Fruit fly (Drosophila melanogaster) whole organism, embryonic: ENCODE data around the gene bor.

ENCODE experiments used
- Blimp-1 ChIP-seq: fragments of 200-800 bp; sonication (Bioruptor generic); optimal IDR thresholded peaks from 3 replicates; lab custom pipeline; 2018; ENCODE audit warnings: missing biosample characterization, missing genetic modification characterization, mild to moderate bottlenecking, moderate library complexity, missing genetic modification reagents
- CG10209 ChIP-seq: fragments of 200-800 bp; sonication (Bioruptor generic); optimal IDR thresholded peaks from 3 replicates; lab custom pipeline; 2017; ENCODE audit warnings: missing biosample characterization, mild to moderate bottlenecking, missing genetic modification characterization, missing genetic modification reagents
- CG1024 ChIP-seq: fragments of 200-800 bp; sonication (Bioruptor generic); IDR thresholded peaks from 2 replicates; pipeline ENCODE4 v1.3.6; 2022; ENCODE audit warnings: missing biosample characterization, missing genetic modification characterization
- CG12155 ChIP-seq: fragments of 200-800 bp; sonication (Bioruptor generic); optimal IDR thresholded peaks from 3 replicates; lab custom pipeline; 2016; ENCODE audit warnings: missing biosample characterization, missing genetic modification characterization
- CG12659 ChIP-seq: fragments of 200-800 bp; sonication (Bioruptor generic); optimal IDR thresholded peaks from 3 replicates; lab custom pipeline; 2017; ENCODE audit warnings: mild to moderate bottlenecking, missing biosample characterization, missing genetic modification reagents, missing genetic modification characterization
- CG13287 ChIP-seq: fragments of 200-800 bp; sonication (Bioruptor generic); IDR thresholded peaks from 2 replicates; pipeline ENCODE4 v1.3.6; 2022; ENCODE audit warnings: missing biosample characterization, missing genetic modification characterization; ENCODE audit not compliant: partially characterized antibody
- CG13775 ChIP-seq: fragments of 200-800 bp; sonication (Bioruptor generic); optimal IDR thresholded peaks from 3 replicates; lab custom pipeline; 2017; ENCODE audit warnings: missing biosample characterization, mild to moderate bottlenecking, missing genetic modification characterization
- CG15073 ChIP-seq: fragments of 200-800 bp; sonication (Bioruptor generic); optimal IDR thresholded peaks from 2 replicates; lab custom pipeline; 2016; ENCODE audit warnings: missing biosample characterization, missing genetic modification characterization
- CG1529 ChIP-seq: fragments of 200-800 bp; sonication (Bioruptor generic); optimal IDR thresholded peaks from 3 replicates; lab custom pipeline; 2018; ENCODE audit warnings: missing biosample characterization, missing genetic modification characterization
- CG1603 ChIP-seq: fragments of 200-800 bp; sonication (Bioruptor generic); optimal IDR thresholded peaks from 2 replicates; lab custom pipeline; 2019; ENCODE audit warnings: missing biosample characterization, mild to moderate bottlenecking, missing genetic modification characterization, moderate library complexity
- CG16813 ChIP-seq: fragments of 200-800 bp; sonication (Bioruptor generic); IDR thresholded peaks from 3 replicates; pipeline ENCODE4 v1.3.6; 2022; ENCODE audit warnings: missing biosample characterization, missing genetic modification characterization; ENCODE audit not compliant: partially characterized antibody
- CG2678 ChIP-seq: fragments of 200-800 bp; sonication (Bioruptor generic); optimal IDR thresholded peaks from 3 replicates; lab custom pipeline; 2019; ENCODE audit warnings: missing biosample characterization, mild to moderate bottlenecking, missing genetic modification characterization, moderate library complexity
- CG32532 ChIP-seq: fragments of 200-800 bp; sonication (Bioruptor generic); IDR thresholded peaks from 2 replicates; pipeline ENCODE4 v1.3.6; 2022; ENCODE audit warnings: missing biosample characterization, missing genetic modification characterization
- CG3847 ChIP-seq: fragments of 200-800 bp; sonication (Bioruptor generic); IDR thresholded peaks from 2 replicates; pipeline ENCODE4 v1.3.6; 2022; ENCODE audit warnings: missing biosample characterization, missing genetic modification characterization
- CG4730 ChIP-seq: fragments of 200-800 bp; sonication (Bioruptor generic); IDR thresholded peaks from 2 replicates; pipeline ENCODE4 v1.3.6; 2022; ENCODE audit warnings: missing biosample characterization, missing genetic modification characterization
- CG5245 ChIP-seq: fragments of 200-800 bp; sonication (Bioruptor generic); optimal IDR thresholded peaks from 3 replicates; lab custom pipeline; 2016; ENCODE audit warnings: missing biosample characterization, missing genetic modification characterization
- CG5953 ChIP-seq: fragments of 200-800 bp; sonication (Bioruptor generic); IDR thresholded peaks from 2 replicates; pipeline ENCODE4 v1.3.6; 2022; ENCODE audit warnings: missing biosample characterization, missing genetic modification characterization
- CG6683 ChIP-seq: fragments of 200-800 bp; sonication (Bioruptor generic); optimal IDR thresholded peaks from 2 replicates; lab custom pipeline; 2017; ENCODE audit warnings: missing biosample characterization, mild to moderate bottlenecking, missing genetic modification characterization, missing genetic modification reagents
- CG7745 ChIP-seq: fragments of 200-800 bp; sonication (Bioruptor generic); optimal IDR thresholded peaks from 2 replicates; lab custom pipeline; 2018; ENCODE audit warnings: missing biosample characterization, mild to moderate bottlenecking, missing genetic modification characterization, moderate library complexity
- CG7987 ChIP-seq: fragments of 200-800 bp; sonication (Bioruptor generic); optimal IDR thresholded peaks from 2 replicates; lab custom pipeline; 2018; ENCODE audit warnings: missing biosample characterization, mild to moderate bottlenecking, missing genetic modification characterization, moderate library complexity
- CG8281 ChIP-seq: fragments of 200-800 bp; sonication (Bioruptor generic); optimal IDR thresholded peaks from 2 replicates; lab custom pipeline; 2018; ENCODE audit warnings: missing biosample characterization, mild to moderate bottlenecking, missing genetic modification characterization, moderate library complexity
- CG8290 ChIP-seq, 3 experiments: fragments of 200-800 bp; sonication (Bioruptor generic); optimal IDR thresholded peaks; 2 replicates each; lab custom pipeline; 2016 to 2019; ENCODE audit warnings: missing biosample characterization in 3 of 3, missing genetic modification characterization in 3 of 3, mild to moderate bottlenecking in 2 of 3, moderate library complexity in 1 of 3
- CG9437 ChIP-seq: fragments of 200-800 bp; sonication (Bioruptor generic); optimal IDR thresholded peaks from 2 replicates; lab custom pipeline; 2018; ENCODE audit warnings: missing biosample characterization, mild to moderate bottlenecking, missing genetic modification characterization
- CoRest ChIP-seq: fragments of 200-800 bp; sonication (Bioruptor generic); optimal IDR thresholded peaks from 3 replicates; lab custom pipeline; 2018; ENCODE audit warnings: missing biosample characterization, mild to moderate bottlenecking, missing genetic modification characterization, moderate library complexity
- D19B ChIP-seq: fragments of 200-800 bp; sonication (Bioruptor generic); optimal IDR thresholded peaks from 2 replicates; lab custom pipeline; 2017; ENCODE audit warnings: missing biosample characterization, mild to moderate bottlenecking, missing genetic modification characterization
- Dbx ChIP-seq: fragments of 200-800 bp; sonication (Bioruptor generic); IDR thresholded peaks from 3 replicates; pipeline ENCODE4 v1.3.6; 2022; ENCODE audit warnings: missing biosample characterization, missing genetic modification characterization
- Deaf1 ChIP-seq: fragments of 200-800 bp; optimal IDR thresholded peaks from 3 replicates; lab custom pipeline; 2019; ENCODE audit warnings: missing biosample characterization, mild to moderate bottlenecking, missing genetic modification characterization, moderate library complexity
- Dfd ChIP-seq, 2 experiments: fragments of >200 bp; optimal IDR thresholded peaks; 2 replicates each; lab custom pipeline; 2017; ENCODE audit warnings: missing biosample characterization in 2 of 2, missing genetic modification characterization in 2 of 2
- E2f2 ChIP-seq: fragments of 200-800 bp; sonication (Bioruptor generic); IDR thresholded peaks from 2 replicates; pipeline ENCODE4 v1.3.6; 2022; ENCODE audit warnings: missing biosample characterization, missing genetic modification characterization
- Hr51 ChIP-seq, 2 experiments: fragments of 200-800 bp; sonication (Bioruptor generic); optimal IDR thresholded peaks; 2 replicates in 1 of 2; 3 replicates in 1 of 2; lab custom pipeline; 2016 to 2018; ENCODE audit warnings: missing biosample characterization in 2 of 2, missing genetic modification characterization in 2 of 2, mild to moderate bottlenecking in 1 of 2, moderate library complexity in 1 of 2
- Mad ChIP-seq: fragments of 200-800 bp; sonication (Bioruptor generic); optimal IDR thresholded peaks from 2 replicates; lab custom pipeline; 2016; ENCODE audit warnings: missing biosample characterization, missing genetic modification characterization
- Max ChIP-seq: fragments of 200-800 bp; sonication (Bioruptor generic); optimal IDR thresholded peaks from 2 replicates; lab custom pipeline; 2016; ENCODE audit warnings: missing biosample characterization, mild to moderate bottlenecking, missing genetic modification characterization
- Oli ChIP-seq: fragments of 200-800 bp; sonication (Bioruptor generic); optimal IDR thresholded peaks from 2 replicates; lab custom pipeline; 2018; ENCODE audit warnings: missing biosample characterization, mild to moderate bottlenecking, missing genetic modification characterization, moderate library complexity
- ci ChIP-seq: fragments of 200-800 bp; sonication (Bioruptor generic); IDR thresholded peaks from 3 replicates; pipeline ENCODE4 v1.3.6; 2022; ENCODE audit warnings: missing biosample characterization, missing genetic modification characterization
- crol ChIP-seq: fragments of 200-800 bp; sonication (Bioruptor generic); IDR thresholded peaks from 2 replicates; pipeline ENCODE4 v1.3.6; 2022; ENCODE audit warnings: missing biosample characterization, missing genetic modification characterization
- grau ChIP-seq: fragments of 200-800 bp; optimal IDR thresholded peaks from 3 replicates; lab custom pipeline; 2019; ENCODE audit warnings: missing biosample characterization, mild to moderate bottlenecking, missing genetic modification characterization, moderate library complexity
- gro ChIP-seq: fragments of 200-800 bp; sonication (Bioruptor generic); optimal IDR thresholded peaks from 2 replicates; lab custom pipeline; 2016; ENCODE audit warnings: missing biosample characterization, missing genetic modification characterization
- kni ChIP-seq: fragments of 200-800 bp; sonication (Bioruptor generic); optimal IDR thresholded peaks from 3 replicates; lab custom pipeline; 2017; ENCODE audit warnings: mild to moderate bottlenecking, missing biosample characterization, missing genetic modification reagents, missing genetic modification characterization
- lab ChIP-seq: fragments of 200-800 bp; sonication (Bioruptor generic); optimal IDR thresholded peaks from 3 replicates; lab custom pipeline; 2017; ENCODE audit warnings: missing biosample characterization, missing genetic modification characterization, mild to moderate bottlenecking, moderate library complexity, missing genetic modification reagents
- maf-S ChIP-seq: fragments of 200-800 bp; sonication (Bioruptor generic); optimal IDR thresholded peaks from 2 replicates; lab custom pipeline; 2016; ENCODE audit warnings: missing biosample characterization, missing genetic modification characterization
- mirr ChIP-seq: fragments of 200-800 bp; sonication (Bioruptor generic); optimal IDR thresholded peaks from 3 replicates; lab custom pipeline; 2018; ENCODE audit warnings: missing biosample characterization, mild to moderate bottlenecking, missing genetic modification characterization
- run ChIP-seq: fragments of 200-800 bp; sonication (Bioruptor generic); optimal IDR thresholded peaks from 3 replicates; lab custom pipeline; 2018; ENCODE audit warnings: missing biosample characterization, mild to moderate bottlenecking, missing genetic modification characterization
- sim ChIP-seq: fragments of 200-800 bp; sonication (Bioruptor generic); IDR thresholded peaks from 2 replicates; pipeline ENCODE4 v1.3.6; 2022; ENCODE audit warnings: missing biosample characterization, missing genetic modification characterization
- tll ChIP-seq, 2 experiments: fragments of 200-800 bp in 1 of 2; fragments of >200 bp in 1 of 2; sonication (Bioruptor generic) in 1 of 2; optimal IDR thresholded peaks; 2 replicates each; lab custom pipeline; 2017 to 2019; ENCODE audit warnings: missing biosample characterization in 2 of 2, missing genetic modification characterization in 2 of 2, mild to moderate bottlenecking in 1 of 2, moderate library complexity in 1 of 2
- trh ChIP-seq: fragments of 200-800 bp; sonication (Bioruptor generic); optimal IDR thresholded peaks from 2 replicates; lab custom pipeline; 2016; ENCODE audit warnings: missing biosample characterization, missing genetic modification characterization
- z ChIP-seq: fragments of 200-800 bp; sonication (Bioruptor generic); IDR thresholded peaks from 3 replicates; pipeline ENCODE4 v1.3.6; 2022; ENCODE audit warnings: missing biosample characterization, missing genetic modification characterization
- zfh1 ChIP-seq: fragments of 200-800 bp; sonication (Bioruptor generic); IDR thresholded peaks from 3 replicates; pipeline ENCODE4 v1.3.6; 2022; ENCODE audit warnings: missing biosample characterization, missing genetic modification characterization

bor gene

dm6 chr3R:16230080-16230670 is 33.7 kb downstream of the bor start (continued):
- TF ChIP-seq maf-S (GFP tag; lab: Kevin White, UChicago), result peak; percentile 1
- no peak for TF ChIP-seq CG3847 (GFP tag; lab: Robert Waterston, UW)
- TF ChIP-seq Dfd (GFP tag; optimal IDR thresholded peaks at IDR 0.05; lab: Kevin White, UChicago), result no peak
- TF ChIP-seq z (GFP tag; lab: Robert Waterston, UW), result no peak
- TF ChIP-seq CG1024 (GFP tag; lab: Robert Waterston, UW), result no peak
- no peak for TF ChIP-seq kni (GFP tag; lab: Kevin White, UChicago)
- TF ChIP-seq tll (GFP tag; optimal IDR thresholded peaks at IDR 0.05; lab: Kevin White, UChicago), result no peak
- no peak for TF ChIP-seq ci
- no peak for TF ChIP-seq CG6683 (GFP tag; lab: Kevin White, UChicago)
- no peak for TF ChIP-seq Max
- TF ChIP-seq CG13775 (GFP tag; lab: Kevin White, UChicago), result no peak
- no peak for TF ChIP-seq Oli
- TF ChIP-seq CG4730 (GFP tag; lab: Robert Waterston, UW), result no peak
- no peak for TF ChIP-seq CG8290 (GFP tag; optimal IDR thresholded peaks at IDR 0.05; lab: Kevin White, UChicago)
- peak in 1 of 2 experiments; percentile 4 for TF ChIP-seq CG8290 (tag; optimal IDR thresholded peaks at IDR 0.05; lab: Kevin White, UChicago)
- TF ChIP-seq CG5245, result no peak
- peak; percentile 85 for TF ChIP-seq Blimp-1 (GFP tag; lab: Kevin White, UChicago)
- TF ChIP-seq CG9437 (GFP tag; lab: Kevin White, UChicago), result no peak
- TF ChIP-seq lab (GFP tag; lab: Kevin White, UChicago), result peak; percentile 44
- TF ChIP-seq E2f2 (GFP tag; lab: Robert Waterston, UW), result no peak
- TF ChIP-seq CG10209 (GFP tag; lab: Kevin White, UChicago), result peak; percentile 15
- no peak for TF ChIP-seq Hr51 (GFP tag; optimal IDR thresholded peaks at IDR 0.05; lab: Kevin White, UChicago)

- TF ChIP-seq CG8281 (tag; lab: Kevin White, UChicago) (no peak), CG5953 (no peak), sim (GFP tag; lab: Robert Waterston, UW) (no peak), CG15073 (GFP tag; lab: Kevin White, UChicago) (no peak), CG32532 (GFP tag; lab: Robert Waterston, UW) (no peak), CG1529 (no peak), trh (no peak), mirr (no peak), CG7987 (GFP tag; lab: Kevin White, UChicago) (no peak), CG12155 (GFP tag; lab: Kevin White, UChicago) (no peak), D19B (GFP tag; lab: Kevin White, UChicago) (no peak), Deaf1 (tag; lab: Kevin White, UChicago) (peak; percentile 5), CG1603 (no peak), CG13287 (GFP tag; lab: Robert Waterston, UW) (no peak), CG2678 (tag; lab: Kevin White, UChicago) (peak; percentile 10), CG7745 (tag; lab: Kevin White, UChicago) (no peak), Dbx (GFP tag; lab: Robert Waterston, UW) (no peak), Mad (no peak), run (tag; lab: Kevin White, UChicago) (peak; percentile 16), CoRest (no peak), crol (GFP tag; lab: Robert Waterston, UW) (no peak), CG12659 (GFP tag; lab: Kevin White, UChicago) (no peak), zfh1 (GFP tag; lab: Robert Waterston, UW) (no peak), CG16813 (GFP tag; lab: Robert Waterston, UW) (no peak), grau (tag; lab: Kevin White, UChicago) (peak; percentile 51), gro (GFP tag; lab: Kevin White, UChicago) (peak; percentile 53)
Observed at dm6 chr3R:16228719-16229704, 34.9 kb downstream of the bor start.
